Fruit fly (Drosophila melanogaster) S2 (cell line): ENCODE measurements around the gene Vps4.

Experiments used
- CG8478 ChIP-seq: fragments of >200 bp; optimal IDR thresholded peaks from 2 replicates; lab custom pipeline; 2018
- CTCF ChIP-seq, 2 experiments: fragments of >200 bp; optimal IDR thresholded peaks; 2 replicates each; lab custom pipeline; 2018

The Vps4 gene

DNA sequence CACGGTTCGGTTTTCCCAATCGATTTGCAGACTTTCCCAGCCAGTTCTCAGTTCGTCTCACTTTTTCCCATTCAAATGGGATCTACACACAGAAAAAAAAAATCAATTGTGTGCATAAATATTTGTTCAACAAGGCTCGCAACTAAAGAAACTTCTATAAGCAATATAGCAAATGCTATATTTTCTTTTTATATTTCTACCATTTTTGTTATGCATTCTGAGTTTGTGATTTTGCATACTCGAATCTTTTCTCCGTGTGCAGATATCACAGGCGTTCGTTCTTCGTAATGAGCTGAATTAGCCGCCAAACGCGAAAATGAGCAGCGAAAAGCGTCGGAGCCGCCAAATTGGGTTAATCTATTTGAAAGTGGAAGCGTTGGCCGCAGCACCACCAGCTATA is 8.4 kb downstream of the Vps4 start:
- TF ChIP-seq CG8478 (lab: Kevin White, UChicago): no peak
- no peak for TF ChIP-seq CTCF (optimal IDR thresholded peaks at IDR 0.05; lab: Kevin White, UChicago)

DNA sequence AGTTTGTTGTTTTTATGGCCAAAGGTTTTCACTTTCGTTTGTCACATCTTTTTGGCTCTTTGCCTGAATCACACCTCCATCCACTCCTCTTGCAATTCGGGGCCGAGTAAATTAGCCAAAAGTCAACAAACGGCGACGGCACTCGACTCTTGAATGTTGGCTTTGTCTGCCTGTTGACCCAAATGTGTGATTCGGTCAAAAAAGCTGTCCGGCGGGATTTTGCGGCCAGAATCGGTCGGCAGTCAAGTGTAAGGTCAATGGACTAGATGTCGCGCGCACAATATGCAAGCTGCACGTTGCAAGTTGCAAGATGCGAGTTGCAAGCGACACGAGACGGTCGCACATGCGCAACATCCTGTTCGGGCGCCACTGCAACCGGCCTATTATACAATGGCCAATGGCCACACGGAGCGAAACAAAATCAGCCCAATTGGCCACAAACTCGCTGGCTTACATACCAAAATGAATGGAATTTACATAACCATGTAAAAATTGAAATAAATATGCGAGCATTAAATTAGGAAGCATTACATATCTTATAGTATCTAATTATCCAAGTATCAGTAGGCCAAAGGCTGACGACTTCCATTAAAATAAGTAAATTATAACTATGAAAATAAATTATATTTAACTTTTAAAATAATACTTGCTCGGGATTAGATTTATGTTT is 10.2 kb downstream of the Vps4 start:
- TF ChIP-seq CTCF (optimal IDR thresholded peaks at IDR 0.05; lab: Kevin White, UChicago): no peak

DNA sequence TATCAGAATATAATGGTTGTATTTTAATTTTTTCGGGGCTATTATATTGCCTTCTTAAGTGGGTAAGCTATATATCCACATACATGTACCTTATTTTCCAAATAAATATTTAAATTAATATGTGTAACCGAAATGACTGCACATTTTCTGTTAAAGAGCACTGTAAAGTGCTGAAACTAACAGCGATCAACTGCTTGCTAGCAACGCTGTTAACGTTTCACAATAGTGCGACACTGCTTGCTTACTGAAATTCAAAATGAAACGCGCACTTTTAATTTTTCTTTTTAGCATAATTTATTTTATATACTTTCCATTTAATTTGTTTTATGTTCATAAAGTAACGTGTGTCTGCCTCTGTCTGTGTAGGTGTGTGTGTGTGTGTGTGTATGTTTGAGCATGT is 16.5 kb downstream of the Vps4 start:
- no peak for TF ChIP-seq CTCF (optimal IDR thresholded peaks at IDR 0.05; lab: Kevin White, UChicago)

DNA sequence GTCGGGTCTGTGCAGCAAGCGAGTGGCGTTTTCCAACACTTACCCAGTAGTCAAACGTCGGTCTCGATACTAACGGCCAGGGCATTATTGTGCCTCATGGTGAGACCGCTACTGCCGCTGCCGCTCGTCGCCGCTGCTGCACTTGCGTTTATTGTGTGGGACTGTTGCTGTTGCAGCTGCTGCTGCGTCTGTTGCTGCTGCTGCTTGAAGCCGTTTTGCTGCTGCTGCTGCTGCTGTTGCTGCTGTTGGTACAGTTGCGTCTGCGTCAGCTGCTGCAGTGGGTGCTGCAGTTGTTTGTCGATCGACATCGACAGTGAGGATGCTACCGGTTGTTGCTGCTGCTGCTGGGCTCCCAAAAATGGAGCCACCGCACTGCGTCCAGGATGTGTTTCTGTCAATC is 33.2 kb downstream of the Vps4 start:
- TF ChIP-seq CG8478 (lab: Kevin White, UChicago) (no peak), CTCF (optimal IDR thresholded peaks at IDR 0.05; lab: Kevin White, UChicago) (no peak)
